Fruit fly (Drosophila melanogaster): ENCODE results near the gene CG3164.
A peak's percentile ranks its signal among the peaks of the same experiment; 100 is the strongest.

Gene CG3164

dm6 chr2L:158649-159257, 28.2 kb upstream of the CG3164 start, which contains the start of the genes CG33635 and spen (continued):
- peak; percentile 26 for TF ChIP-seq MESR4 (GFP tag; optimal IDR thresholded peaks at IDR 0.05)
- no peak for TF ChIP-seq ind (GFP tag; optimal IDR thresholded peaks at IDR 0.05)
- peak; percentile 58 for TF ChIP-seq CrebB (tag; optimal IDR thresholded peaks at IDR 0.05)
- no peak for TF ChIP-seq Adf1 (GFP tag; IDR thresholded peaks at IDR 0.05)
- no peak for TF ChIP-seq Usf (GFP tag; optimal IDR thresholded peaks at IDR 0.05)
- no peak for TF ChIP-seq CG11085 (GFP tag; IDR thresholded peaks at IDR 0.05)
- no peak for TF ChIP-seq ken (GFP tag; IDR thresholded peaks at IDR 0.05)
- peak; percentile 86 for TF ChIP-seq abd-A (tag; optimal IDR thresholded peaks at IDR 0.05)
- TF ChIP-seq CG8924 (tag; optimal IDR thresholded peaks at IDR 0.05) = peak; percentile 82
- no peak for TF ChIP-seq Dll (GFP tag; IDR thresholded peaks at IDR 0.05; ENCODE audit: partially characterized antibody)
- TF ChIP-seq CG12744 (GFP tag; optimal IDR thresholded peaks at IDR 0.05) = peak; percentile 5
- TF ChIP-seq Max (GFP tag; optimal IDR thresholded peaks at IDR 0.05) = peak; percentile 36
- peak; percentile 80 for TF ChIP-seq sens (GFP tag)
- no peak for TF ChIP-seq odd (GFP tag; optimal IDR thresholded peaks at IDR 0.05)
- TF ChIP-seq trem (tag; optimal IDR thresholded peaks at IDR 0.05) = peak; percentile 82
- TF ChIP-seq CG12659 (GFP tag; optimal IDR thresholded peaks at IDR 0.05) = peak; percentile 83
- TF ChIP-seq tgo (GFP tag; IDR thresholded peaks at IDR 0.05) = no peak
- peak; percentile 66 for TF ChIP-seq kni (GFP tag; optimal IDR thresholded peaks at IDR 0.05)
- peak; percentile 59 for TF ChIP-seq CG15601 (tag; optimal IDR thresholded peaks at IDR 0.05)
- TF ChIP-seq Ada2b (GFP tag; IDR thresholded peaks at IDR 0.05) = no peak
- peak; percentile 11 for TF ChIP-seq NfI (GFP tag; optimal IDR thresholded peaks at IDR 0.05)
- TF ChIP-seq luna (GFP tag; optimal IDR thresholded peaks at IDR 0.05) = no peak
- TF ChIP-seq salm (tag; optimal IDR thresholded peaks at IDR 0.05) = peak; percentile 53
- peak; percentile 51 for TF ChIP-seq pfk (GFP tag; optimal IDR thresholded peaks at IDR 0.05)
- TF ChIP-seq dpn (GFP tag; optimal IDR thresholded peaks at IDR 0.05) = peak in 1 of 2 experiments; percentile 33
- peak; percentile 65 for TF ChIP-seq CG33213 (GFP tag; optimal IDR thresholded peaks at IDR 0.05)
- TF ChIP-seq Asciz (GFP tag; optimal IDR thresholded peaks at IDR 0.05) = peak; percentile 40
- no peak for TF ChIP-seq ranshi (GFP tag; IDR thresholded peaks at IDR 0.05)
- peak; percentile 41 for TF ChIP-seq ewg (GFP tag; optimal IDR thresholded peaks at IDR 0.05)
- no peak for TF ChIP-seq gcm2 (GFP tag; optimal IDR thresholded peaks at IDR 0.05)
- TF ChIP-seq CG10543 (GFP tag; optimal IDR thresholded peaks at IDR 0.05) = peak; percentile 78
- TF ChIP-seq nau (GFP tag; optimal IDR thresholded peaks at IDR 0.05) = peak; percentile 26
- TF ChIP-seq org-1 (GFP tag; optimal IDR thresholded peaks at IDR 0.05) = peak; percentile 44
- TF ChIP-seq CG2712 (tag; optimal IDR thresholded peaks at IDR 0.05) = peak; percentile 63
- no peak for TF ChIP-seq Rfx (GFP tag; IDR thresholded peaks at IDR 0.05)
- TF ChIP-seq CG6765 (GFP tag; optimal IDR thresholded peaks at IDR 0.05) = peak; percentile 60
- TF ChIP-seq bab2 (GFP tag; optimal IDR thresholded peaks at IDR 0.05) = no peak
- peak; percentile 25 for TF ChIP-seq dm (GFP tag; optimal IDR thresholded peaks at IDR 0.05)
- peak; percentile 50 for TF ChIP-seq CG13296 (GFP tag; optimal IDR thresholded peaks at IDR 0.05)
- peak; percentile 63 for TF ChIP-seq HLHmδ (GFP tag; optimal IDR thresholded peaks at IDR 0.05)
- TF ChIP-seq CG17186 (GFP tag; optimal IDR thresholded peaks at IDR 0.05) = peak; percentile 97
- TF ChIP-seq Dp (GFP tag; optimal IDR thresholded peaks at IDR 0.05) = peak; percentile 38
- peak; percentile 63 for TF ChIP-seq CG2116 (GFP tag; optimal IDR thresholded peaks at IDR 0.05)
- TF ChIP-seq danr (GFP tag; IDR thresholded peaks at IDR 0.05) = no peak
- peak; percentile 24 for TF ChIP-seq zf30C (GFP tag; optimal IDR thresholded peaks at IDR 0.05)
- TF ChIP-seq Myb (GFP tag; optimal IDR thresholded peaks at IDR 0.05) = peak; percentile 28
- TF ChIP-seq Sry-δ (GFP tag; optimal IDR thresholded peaks at IDR 0.05) = peak; percentile 51
- no peak for TF ChIP-seq CG16863 (GFP tag; optimal IDR thresholded peaks at IDR 0.05)
- TF ChIP-seq CG15269 (tag; optimal IDR thresholded peaks at IDR 0.05) = peak; percentile 30
- TF ChIP-seq fd96Cb (tag; optimal IDR thresholded peaks at IDR 0.05) = no peak

Measured in whole organism, embryonic.